Worm (Caenorhabditis elegans): ENCODE data around the gene srp-7.

The srp-7 gene

DNA sequence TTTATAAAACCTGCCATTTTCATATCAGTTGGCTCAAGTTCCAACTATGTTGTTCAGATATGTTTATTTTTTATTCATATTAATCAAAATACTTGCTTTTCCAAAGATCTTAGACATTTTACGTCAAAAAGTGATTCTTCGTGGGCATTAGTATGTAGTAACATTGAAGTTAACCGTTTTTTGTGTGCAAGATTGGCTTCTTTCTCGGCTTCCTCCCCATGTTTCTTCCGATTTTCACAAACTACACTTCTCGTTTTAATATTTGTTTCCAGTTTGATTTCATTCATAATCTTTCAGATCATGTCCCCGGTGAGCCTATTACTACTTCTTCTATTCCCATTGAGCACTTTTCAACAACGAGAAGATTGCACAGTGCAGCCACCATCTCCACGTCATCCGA is 21.5 kb upstream of the srp-7 start, which contains the start of gene sul-2:
Gene sul-2 (plus strand): TSS at position 301 of the 400 bp plus-strand sequence.
- TF ChIP-seq lsy-2 (tag; optimal IDR thresholded peaks at IDR 0.05) (no peak), nhr-10 (tag; optimal IDR thresholded peaks at IDR 0.05) (no peak), mdl-1 (tag; optimal IDR thresholded peaks at IDR 0.05) (no peak), mab-5 (tag; optimal IDR thresholded peaks at IDR 0.05) (no peak), blmp-1 (tag; optimal IDR thresholded peaks at IDR 0.05; ENCODE audit: insufficient read depth) (no peak), nhr-23 (tag; optimal IDR thresholded peaks at IDR 0.05) (no peak), nhr-237 (tag; optimal IDR thresholded peaks at IDR 0.05) (no peak), Y55F3AM.14 (GFP tag; optimal IDR thresholded peaks at IDR 0.05) (no peak)

DNA sequence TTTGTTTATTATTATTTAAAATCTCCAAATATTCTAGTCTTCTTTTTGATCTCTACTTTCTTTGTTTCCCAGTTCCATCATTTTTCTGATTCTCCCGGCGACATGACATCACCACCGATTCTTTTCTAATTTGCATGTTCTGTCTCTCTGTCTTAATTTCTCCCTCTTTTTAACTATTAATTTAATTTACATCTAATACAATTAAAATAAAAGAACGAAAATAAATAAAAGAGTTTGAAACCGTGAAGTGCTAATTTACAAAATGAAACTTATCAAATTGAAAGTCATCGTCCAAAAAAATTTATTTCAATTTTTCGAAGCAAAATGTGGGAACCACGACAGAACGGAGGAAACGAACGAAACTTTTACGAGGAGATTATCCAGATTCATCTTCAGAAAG is 19.3 kb upstream of the srp-7 start, which contains the start of gene F20D6.6:
Gene F20D6.6 (plus strand): TSS at position 301 of the 400 bp plus-strand sequence.
- TF ChIP-seq gmeb-1 (tag; optimal IDR thresholded peaks at IDR 0.05) (no peak), snpc-4 (tag; optimal IDR thresholded peaks at IDR 0.05) (no peak), lin-13 (GFP tag; optimal IDR thresholded peaks at IDR 0.05) (no peak), unc-62 (GFP tag; optimal IDR thresholded peaks at IDR 0.05) (no peak), crh-2 (tag; optimal IDR thresholded peaks at IDR 0.05) (no peak)

DNA sequence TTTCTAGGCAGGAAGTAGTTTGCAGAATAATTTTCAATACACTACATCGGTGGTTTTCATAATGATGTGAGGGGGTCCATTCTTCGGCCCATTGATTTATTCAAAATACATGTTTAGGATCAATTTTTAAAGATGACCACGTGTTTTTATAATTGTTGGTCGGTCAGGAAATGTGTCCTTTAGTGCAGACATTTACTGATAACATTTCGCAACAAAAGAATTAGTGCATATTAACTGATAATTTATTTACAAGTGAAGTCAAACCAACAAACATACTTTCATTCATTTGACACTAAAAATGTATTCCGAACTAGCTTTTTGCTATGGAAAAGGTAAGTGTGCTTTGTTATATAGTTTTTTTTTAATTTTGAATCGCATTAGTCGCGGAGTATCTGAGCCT is 17.2 kb upstream of the srp-7 start, which contains the start of gene F20D6.5:
Gene F20D6.5 (plus strand): TSS at position 259 of the 400 bp plus-strand sequence.
- peak; percentile 64 for TF ChIP-seq sma-9 (GFP tag; optimal IDR thresholded peaks at IDR 0.05)
- no peak for TF ChIP-seq sma-9 (tag; optimal IDR thresholded peaks at IDR 0.05)
- TF ChIP-seq fos-1 (tag; optimal IDR thresholded peaks at IDR 0.05), result peak; percentile 18
- TF ChIP-seq elt-1 (tag; optimal IDR thresholded peaks at IDR 0.05), result no peak

DNA sequence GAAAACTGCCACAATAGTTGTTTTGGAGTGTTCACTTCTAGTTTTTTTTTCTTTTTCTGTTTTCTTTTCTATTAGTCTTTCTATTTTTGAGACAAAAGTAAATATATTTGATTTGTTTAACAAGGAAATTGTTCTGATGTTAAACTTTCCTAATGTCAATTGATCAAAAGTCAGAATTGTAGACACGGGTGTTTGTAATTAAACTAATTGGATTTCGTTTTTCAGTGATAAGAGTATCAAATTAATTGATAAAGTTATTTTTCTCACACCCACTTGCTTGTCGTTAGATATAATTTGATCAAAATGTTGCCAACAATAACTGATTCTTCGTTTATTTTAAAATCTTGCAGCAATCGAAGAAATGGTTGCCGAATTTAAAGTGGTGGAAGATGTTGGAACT is 15.7 kb upstream of the srp-7 start:
- TF ChIP-seq nhr-10 (tag; optimal IDR thresholded peaks at IDR 0.05), result no peak
- no peak for TF ChIP-seq elt-3 (tag; optimal IDR thresholded peaks at IDR 0.05)
- no peak for TF ChIP-seq dmd-4 (tag; optimal IDR thresholded peaks at IDR 0.05)
- no peak for TF ChIP-seq nhr-25 (tag; optimal IDR thresholded peaks at IDR 0.05)
- no peak for TF ChIP-seq nhr-21 (tag; optimal IDR thresholded peaks at IDR 0.05)
- TF ChIP-seq ZK546.5 (tag; optimal IDR thresholded peaks at IDR 0.05), result no peak
- TF ChIP-seq aly-2 (tag; optimal IDR thresholded peaks at IDR 0.05), result no peak
- no peak for TF ChIP-seq skn-1 (tag; optimal IDR thresholded peaks at IDR 0.05)
- no peak for TF ChIP-seq elt-1 (tag; optimal IDR thresholded peaks at IDR 0.05)
- no peak for TF ChIP-seq lin-39 (tag; optimal IDR thresholded peaks at IDR 0.05)
- no peak for TF ChIP-seq unc-55 (GFP tag; optimal IDR thresholded peaks at IDR 0.05)
- no peak for TF ChIP-seq ztf-1 (GFP tag; conservative IDR thresholded peaks at IDR 0.05)
- no peak for TF ChIP-seq nhr-129 (tag; optimal IDR thresholded peaks at IDR 0.05)
- TF ChIP-seq sma-9 (GFP tag; optimal IDR thresholded peaks at IDR 0.05), result no peak
- no peak for TF ChIP-seq sma-9 (tag; optimal IDR thresholded peaks at IDR 0.05)

DNA sequence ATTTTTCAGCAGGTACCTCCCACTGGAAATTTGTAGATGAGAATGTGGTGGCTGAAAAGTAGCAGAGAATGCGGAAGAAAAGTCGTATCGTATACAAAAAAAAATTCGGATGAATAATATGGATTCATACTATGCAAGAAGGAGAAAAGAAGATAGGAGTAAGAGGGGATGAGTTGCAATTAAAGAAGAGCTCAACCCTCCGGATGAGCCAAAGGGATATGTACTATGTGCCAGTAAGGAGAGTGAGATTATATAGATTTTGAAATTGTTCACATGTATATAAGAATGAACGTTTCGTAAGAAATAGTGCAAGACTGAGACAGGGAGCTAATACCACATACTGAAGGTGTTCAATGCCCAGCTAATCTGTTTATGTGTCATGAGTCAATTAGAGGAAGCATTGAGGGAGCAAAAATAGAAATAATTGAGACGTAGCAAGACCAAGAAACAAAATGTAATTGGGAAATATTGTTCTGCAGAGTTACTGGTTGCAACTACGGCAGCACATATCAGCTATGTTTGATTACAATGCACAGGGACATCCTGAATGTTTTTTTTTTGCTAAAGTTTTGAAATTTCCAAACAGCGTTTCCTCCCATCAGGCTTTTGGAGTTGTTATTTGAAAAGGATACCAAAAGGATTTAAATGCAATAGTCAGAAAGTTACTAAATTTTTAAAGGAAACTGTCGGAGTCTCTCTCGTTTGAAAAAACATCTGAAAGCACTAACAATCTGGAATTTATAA is 10.5 kb upstream of the srp-7 start, which contains the start of gene F20D6.8:
Gene F20D6.8 (minus strand): TSS at position 51 of the 744 bp plus-strand sequence.
- no peak for TF ChIP-seq nhr-129 (tag; optimal IDR thresholded peaks at IDR 0.05)
- TF ChIP-seq dmd-4 (tag; optimal IDR thresholded peaks at IDR 0.05), result no peak
- TF ChIP-seq nhr-12 (tag; optimal IDR thresholded peaks at IDR 0.05), result no peak
- no peak for TF ChIP-seq F13H6.1 (tag; optimal IDR thresholded peaks at IDR 0.05)
- no peak for TF ChIP-seq aly-2 (tag; optimal IDR thresholded peaks at IDR 0.05)
- TF ChIP-seq mdl-1 (tag; optimal IDR thresholded peaks at IDR 0.05), result no peak
- no peak for TF ChIP-seq blmp-1 (tag; optimal IDR thresholded peaks at IDR 0.05; ENCODE audit: insufficient read depth)
- TF ChIP-seq lin-39 (tag; optimal IDR thresholded peaks at IDR 0.05), result no peak
- no peak for TF ChIP-seq snpc-4 (tag; optimal IDR thresholded peaks at IDR 0.05)
- TF ChIP-seq elt-1 (tag; optimal IDR thresholded peaks at IDR 0.05), result no peak
- no peak for TF ChIP-seq nhr-21 (tag; optimal IDR thresholded peaks at IDR 0.05)
- TF ChIP-seq ztf-4 (tag; optimal IDR thresholded peaks at IDR 0.05), result no peak
- TF ChIP-seq sem-4 (tag; optimal IDR thresholded peaks at IDR 0.05), result no peak
- TF ChIP-seq sma-9 (GFP tag; optimal IDR thresholded peaks at IDR 0.05), result no peak
- no peak for TF ChIP-seq sma-9 (tag; optimal IDR thresholded peaks at IDR 0.05)
- no peak for TF ChIP-seq nhr-11 (tag; optimal IDR thresholded peaks at IDR 0.05)
- no peak for TF ChIP-seq ZK546.5 (tag; optimal IDR thresholded peaks at IDR 0.05)
- TF ChIP-seq R02D3.7 (tag; optimal IDR thresholded peaks at IDR 0.05), result no peak
- TF ChIP-seq ama-1 (optimal IDR thresholded peaks at IDR 0.05), result no peak
- TF ChIP-seq crh-2 (tag; optimal IDR thresholded peaks at IDR 0.05), result no peak
